Worm (Caenorhabditis elegans): ENCODE measurements around the gene his-41.

Gene his-41

DNA sequence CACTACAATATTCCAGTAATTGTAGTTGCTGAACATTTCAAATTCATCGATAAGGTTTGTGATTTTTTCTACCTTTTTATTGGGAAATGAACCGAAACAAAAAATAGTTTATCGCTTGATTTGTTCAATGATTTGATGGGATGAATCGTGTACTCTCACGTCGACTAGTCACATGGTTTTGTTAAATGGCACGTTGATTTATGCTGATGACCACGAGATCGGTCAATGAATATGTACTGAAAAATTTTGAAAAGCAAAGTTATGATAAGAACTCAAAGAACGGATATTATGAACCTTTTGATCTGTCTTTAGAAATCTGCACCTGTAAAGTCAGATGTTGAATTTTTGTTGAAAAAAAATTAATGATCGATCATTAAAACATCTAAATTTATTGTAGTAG, 29.1 kb upstream of the his-41 start:
- TF ChIP-seq Y56A3A.18 (GFP tag; IDR thresholded peaks at IDR 0.05) (0 out of 2 replicates have a peak, but pooled peaks have one; percentile 33), C06A6.2 (GFP tag; conservative IDR thresholded peaks at IDR 0.05) (peak; percentile 43; the same call in 1 of the 2 replicates), ztf-26 (tag; optimal IDR thresholded peaks at IDR 0.05) (peak; percentile 89), lin-40 (tag; optimal IDR thresholded peaks at IDR 0.05) (peak; percentile 45), F22D6.2 (tag; optimal IDR thresholded peaks at IDR 0.05) (peak; percentile 82), die-1 (tag; optimal IDR thresholded peaks at IDR 0.05) (peak; percentile 1), somi-1 (GFP tag; optimal IDR thresholded peaks at IDR 0.05) (peak; percentile 78), nhr-80 (tag; optimal IDR thresholded peaks at IDR 0.05) (peak; percentile 15), madf-10 (tag; optimal IDR thresholded peaks at IDR 0.05) (no peak), ceh-58 (GFP tag; IDR thresholded peaks at IDR 0.05) (no peak), ztf-6 (GFP tag; IDR thresholded peaks at IDR 0.05) (no peak), lin-26 (GFP tag; IDR thresholded peaks at IDR 0.05) (peak; percentile 65; the same call in 1 of the 2 replicates)

ce11 chrV:9518832-9519231, 26.5 kb upstream of the his-41 start, which contains the start of gene C50F4.8:
Gene C50F4.8 (minus strand): TSS chrV:9518859.
- TF ChIP-seq gei-17 (GFP tag; optimal IDR thresholded peaks at IDR 0.05): no peak
- TF ChIP-seq lir-1 (GFP tag; conservative IDR thresholded peaks at IDR 0.05): no peak
- no peak for TF ChIP-seq B0019.2 (GFP tag; conservative IDR thresholded peaks at IDR 0.05)
- TF ChIP-seq zim-3 (tag; optimal IDR thresholded peaks at IDR 0.05): no peak
- TF ChIP-seq snpc-3.4 (tag; optimal IDR thresholded peaks at IDR 0.05): no peak
- TF ChIP-seq somi-1 (GFP tag; optimal IDR thresholded peaks at IDR 0.05): no peak
- no peak for TF ChIP-seq unc-130 (GFP tag; optimal IDR thresholded peaks at IDR 0.05)
- no peak for TF ChIP-seq bed-1 (GFP tag; IDR thresholded peaks at IDR 0.05)
- TF ChIP-seq egl-44 (GFP tag; IDR thresholded peaks at IDR 0.05): no peak
- TF ChIP-seq attf-6 (GFP tag; IDR thresholded peaks at IDR 0.05): no peak
- no peak for TF ChIP-seq ztf-3 (GFP tag; optimal IDR thresholded peaks at IDR 0.05)
- no peak for TF ChIP-seq pha-4 (tag; optimal IDR thresholded peaks at IDR 0.05)
- no peak for TF ChIP-seq Y95B8A.8 (GFP tag; IDR thresholded peaks at IDR 0.05)
- TF ChIP-seq egrh-3 (GFP tag; IDR thresholded peaks at IDR 0.05): no peak
- TF ChIP-seq F22D6.2 (tag; optimal IDR thresholded peaks at IDR 0.05): no peak
- TF ChIP-seq snpc-4 (GFP tag; optimal IDR thresholded peaks at IDR 0.05): no peak
- no peak for TF ChIP-seq snpc-4 (tag; optimal IDR thresholded peaks at IDR 0.05)
- TF ChIP-seq attf-3 (GFP tag; conservative IDR thresholded peaks at IDR 0.05): no peak
- no peak for TF ChIP-seq ceh-100 (GFP tag; IDR thresholded peaks at IDR 0.05)
- no peak for TF ChIP-seq madf-8 (GFP tag; conservative IDR thresholded peaks at IDR 0.05)

DNA sequence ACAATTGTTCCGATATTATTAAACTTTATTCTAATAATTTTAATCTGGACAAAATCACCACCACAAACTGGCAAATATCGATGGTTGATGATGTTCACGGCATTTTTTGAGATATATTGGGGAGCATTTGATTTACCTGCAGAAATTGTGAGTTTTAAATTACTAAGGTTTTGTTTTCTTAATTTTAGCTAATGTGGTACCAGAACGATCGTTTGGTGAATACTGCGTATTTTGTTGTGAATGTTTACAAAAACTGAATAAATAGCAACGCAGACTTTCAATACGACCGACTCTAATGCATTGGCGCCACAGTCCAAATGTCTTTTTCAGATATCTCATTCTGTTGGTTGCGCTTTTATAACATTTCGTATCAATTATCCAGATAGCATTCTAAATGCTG, 23.6 kb upstream of the his-41 start:
- TF ChIP-seq F57C9.4 (tag; optimal IDR thresholded peaks at IDR 0.05) (no peak), B0336.3 (GFP tag; IDR thresholded peaks at IDR 0.05) (no peak), ceh-40 (GFP tag; IDR thresholded peaks at IDR 0.05) (no peak), ceh-100 (GFP tag; IDR thresholded peaks at IDR 0.05) (no peak), Y79H2A.3 (GFP tag; conservative IDR thresholded peaks at IDR 0.05) (no peak), dpff-1 (tag; optimal IDR thresholded peaks at IDR 0.05) (no peak), F23B12.7 (tag; optimal IDR thresholded peaks at IDR 0.05; ENCODE audit: insufficient read depth) (no peak)

- TF ChIP-seq ztf-18 (tag; optimal IDR thresholded peaks at IDR 0.05): no peak
Observed at ce11 chrV:9524099-9524498, 21.2 kb upstream of the his-41 start, which contains the start of gene C50F4.9. Gene C50F4.9 (minus strand): TSS chrV:9524199.
